Worm (Caenorhabditis elegans) whole organism, L4/young adult: ENCODE data around the gene ZK1240.9.

Experiments used
- W03F9.2 ChIP-seq: fragments of 150-350 bp; optimal IDR thresholded peaks from 2 replicates; lab custom pipeline; 2014; ENCODE audit warnings: missing biosample characterization, missing genetic modification characterization
- dao-5 ChIP-seq: sonication (generic microtip); optimal IDR thresholded peaks from 2 replicates; lab custom pipeline; 2016; ENCODE audit warnings: missing genotype, missing genetic modification characterization, moderate library complexity, missing compliant biosample characterization
- him-1 ChIP-seq: sonication (generic microtip); optimal IDR thresholded peaks from 2 replicates; lab custom pipeline; 2016; ENCODE audit warnings: missing genotype, missing genetic modification reagents, missing genetic modification characterization, missing compliant biosample characterization

The ZK1240.9 gene

ce11 chrII:2341515-2341914 lies 23.5 kb downstream of the ZK1240.9 start, which contains the start of gene enri-1:
Gene enri-1, minus strand, starts transcription at chrII:2341615.
- TF ChIP-seq him-1 (tag; lab: Kevin White, UChicago): no peak
- TF ChIP-seq dao-5 (tag; lab: Kevin White, UChicago): no peak
- no peak for TF ChIP-seq W03F9.2 (tag; lab: Kevin White, UChicago)

ce11 chrII:2342004-2342479 lies 24.1 kb downstream of the ZK1240.9 start, which contains the start of gene F43C11.6:
Gene F43C11.6, plus strand, starts transcription at chrII:2342429.
- TF ChIP-seq dao-5 (tag; lab: Kevin White, UChicago) (no peak), him-1 (tag; lab: Kevin White, UChicago) (no peak), W03F9.2 (tag; lab: Kevin White, UChicago) (no peak)

- TF ChIP-seq dao-5 (tag; lab: Kevin White, UChicago): no peak
- no peak for TF ChIP-seq him-1 (tag; lab: Kevin White, UChicago)
- TF ChIP-seq W03F9.2 (tag; lab: Kevin White, UChicago): no peak
These were observed 28.7 kb downstream of the ZK1240.9 start, which contains the start of gene F43C11.4 for ce11 chrII:2346672-2347071. Gene F43C11.4, plus strand, starts transcription at chrII:2346972.

ce11 chrII:2352546-2352945 lies 34.6 kb downstream of the ZK1240.9 start, which contains the start of gene F43C11.10:
Gene F43C11.10, minus strand, starts transcription at chrII:2352646.
- no peak for TF ChIP-seq him-1 (tag; lab: Kevin White, UChicago)
- TF ChIP-seq dao-5 (tag; lab: Kevin White, UChicago): no peak
- no peak for TF ChIP-seq W03F9.2 (tag; lab: Kevin White, UChicago)

- TF ChIP-seq W03F9.2 (tag; lab: Kevin White, UChicago) (no peak), dao-5 (tag; lab: Kevin White, UChicago) (no peak), him-1 (tag; lab: Kevin White, UChicago) (no peak)
These were observed 35.0 kb downstream of the ZK1240.9 start, which contains the start of gene F43C11.3 for ce11 chrII:2353012-2353411. Gene F43C11.3, plus strand, starts transcription at chrII:2353312.

ce11 chrII:2354476-2354875 lies 36.5 kb downstream of the ZK1240.9 start, which contains the start of gene F43C11.2:
Gene F43C11.2, plus strand, starts transcription at chrII:2354776.
- TF ChIP-seq W03F9.2 (tag; lab: Kevin White, UChicago) (no peak), him-1 (tag; lab: Kevin White, UChicago) (no peak), dao-5 (tag; lab: Kevin White, UChicago) (no peak)

DNA sequence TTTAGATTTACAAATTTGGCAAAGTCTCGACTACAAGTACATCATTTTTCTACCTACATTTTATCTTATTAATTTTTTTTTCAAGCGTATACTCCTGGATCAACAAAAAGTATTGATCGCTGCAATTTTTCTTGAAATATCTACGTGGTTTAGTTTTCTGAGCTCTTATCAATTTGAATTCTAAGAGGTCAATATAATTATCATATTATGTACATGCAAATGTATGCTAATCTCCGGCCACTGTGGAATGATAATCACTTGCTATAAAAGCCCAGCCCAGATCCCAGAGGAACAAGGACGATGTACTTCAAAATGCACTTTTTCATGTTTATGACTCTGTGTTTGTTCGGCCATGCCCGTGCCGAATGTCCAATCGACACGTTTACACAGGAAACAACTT lies 38.8 kb downstream of the ZK1240.9 start, which contains the start of gene F43C11.1:
Gene F43C11.1 (plus strand): TSS at position 301 of the 400 bp plus-strand sequence.
- TF ChIP-seq W03F9.2 (tag; lab: Kevin White, UChicago) (no peak), dao-5 (tag; lab: Kevin White, UChicago) (no peak), him-1 (tag; lab: Kevin White, UChicago) (no peak)

ce11 chrII:2359965-2360364 lies 42.0 kb downstream of the ZK1240.9 start, which contains the start of gene F43C11.16:
Gene F43C11.16, minus strand, starts transcription at chrII:2360065.
- no peak for TF ChIP-seq W03F9.2 (tag; lab: Kevin White, UChicago)
- no peak for TF ChIP-seq him-1 (tag; lab: Kevin White, UChicago)
- TF ChIP-seq dao-5 (tag; lab: Kevin White, UChicago): no peak

- TF ChIP-seq W03F9.2 (tag; lab: Kevin White, UChicago) (no peak), dao-5 (tag; lab: Kevin White, UChicago) (no peak), him-1 (tag; lab: Kevin White, UChicago) (no peak)
These were observed 45.7 kb downstream of the ZK1240.9 start, which contains the start of gene F43C11.11 for ce11 chrII:2363673-2364072. Gene F43C11.11, minus strand, starts transcription at chrII:2363773.

DNA sequence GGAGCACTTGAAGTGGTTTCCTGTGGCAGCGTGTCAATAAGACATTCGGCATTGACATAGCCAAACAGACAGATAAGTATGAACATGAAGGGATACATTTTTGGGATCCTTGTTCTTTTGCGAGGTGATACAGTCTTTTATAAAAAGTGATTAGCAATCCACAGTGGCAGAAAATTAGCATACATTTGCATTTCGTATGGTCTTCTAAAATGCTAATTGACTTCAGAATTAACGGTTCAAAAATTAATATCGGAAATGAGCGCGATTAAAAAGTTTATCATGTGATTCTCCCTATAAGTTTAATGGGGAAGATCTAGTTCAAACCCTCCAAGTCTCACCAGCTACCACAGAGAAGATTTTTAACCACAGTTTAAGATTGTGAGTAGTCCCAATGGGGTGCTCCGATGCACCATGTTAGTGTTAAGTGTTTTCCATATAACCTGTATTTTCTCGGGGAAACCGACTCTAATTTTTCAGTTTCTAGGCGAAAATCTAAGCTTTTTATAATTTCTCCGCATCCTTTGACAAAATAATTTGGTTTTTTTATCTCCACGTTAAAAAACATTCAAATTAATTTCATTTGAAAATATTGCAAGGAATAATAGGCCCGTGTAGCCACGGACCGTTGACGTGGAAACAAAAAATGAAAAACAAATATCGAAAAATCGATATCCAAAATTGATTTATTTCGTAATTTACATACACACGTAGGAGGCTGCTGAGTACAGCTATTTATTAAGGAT lies 48.8 kb downstream of the ZK1240.9 start, which contains the start of the genes F43C11.12 and F16G10.5:
Gene F43C11.12 (minus strand): TSS at position 101 of the 743 bp plus-strand sequence.
Gene F16G10.5 (plus strand): TSS at position 693 of the 743 bp plus-strand sequence.
- TF ChIP-seq dao-5 (tag; lab: Kevin White, UChicago) (no peak), W03F9.2 (tag; lab: Kevin White, UChicago) (no peak), him-1 (tag; lab: Kevin White, UChicago) (no peak)

ce11 chrII:2368956-2369355 lies 51.0 kb downstream of the ZK1240.9 start, which contains the start of gene hpo-25:
Gene hpo-25, plus strand, starts transcription at chrII:2369256.
- TF ChIP-seq W03F9.2 (tag; lab: Kevin White, UChicago) (no peak), dao-5 (tag; lab: Kevin White, UChicago) (no peak), him-1 (tag; lab: Kevin White, UChicago) (no peak)
